Fruit fly (Drosophila melanogaster) whole organism, adult: ENCODE measurements around the gene Arpc1.

ENCODE experiments used
- CG11617 ChIP-seq: fragments of 200-800 bp; sonication (Bioruptor generic); optimal IDR thresholded peaks from 2 replicates; lab custom pipeline; 2017; ENCODE audit warnings: mild to moderate bottlenecking, missing biosample characterization, missing genetic modification reagents, missing genetic modification characterization
- CG12768 ChIP-seq: fragments of 200-800 bp; sonication (Bioruptor generic); optimal IDR thresholded peaks from 2 replicates; lab custom pipeline; 2017; ENCODE audit warnings: missing biosample characterization, missing genetic modification characterization, mild to moderate bottlenecking, moderate library complexity, missing genetic modification reagents
- CG14711 ChIP-seq: fragments of 200-800 bp; sonication (Bioruptor generic); optimal IDR thresholded peaks from 2 replicates; lab custom pipeline; 2018; ENCODE audit warnings: missing biosample characterization, mild to moderate bottlenecking, missing genetic modification characterization, moderate library complexity
- CG1620 ChIP-seq: fragments of 200-800 bp; sonication (Bioruptor generic); optimal IDR thresholded peaks from 2 replicates; lab custom pipeline; 2016; ENCODE audit warnings: missing biosample characterization, missing genetic modification characterization
- CG33017 ChIP-seq: fragments of 200-800 bp; sonication (Bioruptor generic); optimal IDR thresholded peaks from 2 replicates; lab custom pipeline; 2018; ENCODE audit warnings: missing biosample characterization, mild to moderate bottlenecking, missing genetic modification characterization, moderate library complexity
- CG5204 ChIP-seq: fragments of 200-800 bp; sonication (Bioruptor generic); optimal IDR thresholded peaks from 2 replicates; lab custom pipeline; 2016; ENCODE audit warnings: missing biosample characterization, missing genetic modification characterization
- CG7045 ChIP-seq: fragments of 200-800 bp; sonication (Bioruptor generic); optimal IDR thresholded peaks from 2 replicates; lab custom pipeline; 2017; ENCODE audit warnings: missing biosample characterization, mild to moderate bottlenecking, missing genetic modification characterization
- CG7101 ChIP-seq: fragments of 200-800 bp; sonication (Bioruptor generic); optimal IDR thresholded peaks from 2 replicates; lab custom pipeline; 2018; ENCODE audit warnings: missing biosample characterization, mild to moderate bottlenecking, missing genetic modification characterization, moderate library complexity
- Clk ChIP-seq: fragments of 200-800 bp; sonication (Bioruptor generic); optimal IDR thresholded peaks from 2 replicates; lab custom pipeline; 2017; ENCODE audit warnings: missing biosample characterization, missing genetic modification characterization
- Crg-1 ChIP-seq: fragments of 200-800 bp; sonication (Bioruptor generic); optimal IDR thresholded peaks from 2 replicates; lab custom pipeline; 2016; ENCODE audit warnings: missing biosample characterization, missing genetic modification characterization
- Hr96 ChIP-seq: fragments of 200-800 bp; sonication (Bioruptor generic); optimal IDR thresholded peaks from 2 replicates; lab custom pipeline; 2016; ENCODE audit warnings: missing biosample characterization, missing genetic modification characterization
- Mnt ChIP-seq: fragments of 200-800 bp; sonication (Bioruptor generic); optimal IDR thresholded peaks from 2 replicates; lab custom pipeline; 2016; ENCODE audit warnings: missing biosample characterization, mild to moderate bottlenecking, missing genetic modification characterization
- bab1 ChIP-seq: fragments of 200-800 bp; sonication (Bioruptor generic); optimal IDR thresholded peaks from 3 replicates; lab custom pipeline; 2019; ENCODE audit warnings: missing biosample characterization, mild to moderate bottlenecking, missing genetic modification characterization, moderate library complexity
- cic ChIP-seq: fragments of 200-800 bp; sonication (Bioruptor generic); optimal IDR thresholded peaks from 2 replicates; lab custom pipeline; 2017; ENCODE audit warnings: missing biosample characterization, mild to moderate bottlenecking, missing genetic modification characterization, moderate library complexity
- cnc ChIP-seq, 2 experiments: fragments of >200 bp; optimal IDR thresholded peaks; 2 replicates each; lab custom pipeline; 2017
- kay ChIP-seq: fragments of 200-800 bp; sonication (Bioruptor generic); peaks from one replicate; lab custom pipeline; 2016; ENCODE audit warnings: missing biosample characterization, missing genetic modification characterization, borderline replicate concordance
- ovo ChIP-seq: fragments of 200-800 bp; sonication (Bioruptor generic); optimal IDR thresholded peaks from 2 replicates; lab custom pipeline; 2016; ENCODE audit warnings: missing biosample characterization, missing genetic modification characterization
- pad ChIP-seq: fragments of 200-800 bp; sonication (Bioruptor generic); optimal IDR thresholded peaks from 3 replicates; lab custom pipeline; 2017; ENCODE audit warnings: missing biosample characterization, missing genetic modification characterization, mild to moderate bottlenecking, moderate library complexity, missing genetic modification reagents
- tj ChIP-seq: fragments of 200-800 bp; sonication (Bioruptor generic); optimal IDR thresholded peaks from 3 replicates; lab custom pipeline; 2017; ENCODE audit warnings: missing biosample characterization, mild to moderate bottlenecking, missing genetic modification characterization, moderate library complexity
- toe ChIP-seq: fragments of 200-800 bp; sonication (Bioruptor generic); optimal IDR thresholded peaks from 2 replicates; lab custom pipeline; 2016; ENCODE audit warnings: missing biosample characterization, missing genetic modification characterization

Gene Arpc1

DNA sequence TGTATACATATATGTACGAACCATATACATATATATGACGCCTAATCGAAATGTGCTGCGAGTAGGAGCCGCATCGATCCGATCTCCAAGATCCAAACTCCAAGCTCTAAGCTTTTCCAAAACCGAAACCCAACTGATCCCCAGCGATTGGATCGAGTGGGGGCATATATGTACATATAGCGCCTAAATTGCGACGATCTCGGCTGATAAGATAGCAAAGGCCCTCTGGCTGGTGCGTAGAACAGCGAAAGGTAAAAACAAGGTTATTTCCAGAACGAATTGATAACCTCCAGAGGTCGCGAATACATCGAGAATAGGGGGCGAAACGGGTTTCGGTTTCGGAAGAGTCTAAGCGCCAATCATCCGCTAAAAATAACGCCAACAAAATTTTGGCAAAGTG lies 50.4 kb downstream of the Arpc1 start:
- TF ChIP-seq CG7101 (tag; lab: Kevin White, UChicago) (no peak), CG14711 (tag; lab: Kevin White, UChicago) (no peak), bab1 (GFP tag; lab: Kevin White, UChicago) (no peak), pad (GFP tag; lab: Kevin White, UChicago) (no peak), CG33017 (no peak), ovo (no peak), CG7045 (GFP tag; lab: Kevin White, UChicago) (no peak), CG12768 (GFP tag; lab: Kevin White, UChicago) (no peak)

DNA sequence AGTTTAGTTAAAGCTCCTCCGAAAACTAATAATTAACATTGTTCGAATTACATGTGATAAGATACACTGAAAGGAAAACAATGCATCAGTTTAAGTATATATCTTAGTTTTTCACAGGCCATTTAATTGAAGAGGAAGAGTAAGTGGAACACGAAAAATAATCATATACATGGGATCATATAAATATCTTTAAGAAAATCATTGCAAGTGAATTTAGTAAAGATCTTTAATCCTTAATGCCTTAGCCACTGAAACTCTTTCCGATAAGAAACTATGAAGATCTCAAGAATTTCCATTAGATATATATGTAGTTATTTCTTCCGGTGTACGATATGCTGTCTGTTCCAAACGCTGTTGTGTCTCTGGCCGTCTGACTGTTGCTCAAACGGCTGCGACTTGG lies 50.9 kb downstream of the Arpc1 start:
- no peak for TF ChIP-seq kay (GFP tag; lab: Kevin White, UChicago)
- TF ChIP-seq toe: peak; percentile 23
- TF ChIP-seq Crg-1: no peak
- peak; percentile 60 for TF ChIP-seq CG5204
- peak; percentile 75 for TF ChIP-seq CG7045 (GFP tag; lab: Kevin White, UChicago)
- peak; percentile 22 for TF ChIP-seq CG11617
- TF ChIP-seq CG1620 (GFP tag; lab: Kevin White, UChicago): no peak
- TF ChIP-seq Clk (GFP tag; lab: Kevin White, UChicago): no peak
- TF ChIP-seq CG12768 (GFP tag; lab: Kevin White, UChicago): no peak
- no peak for TF ChIP-seq cic (GFP tag; lab: Kevin White, UChicago)
- peak; percentile 1 for TF ChIP-seq CG14711 (tag; lab: Kevin White, UChicago)
- peak; percentile 15 for TF ChIP-seq bab1 (GFP tag; lab: Kevin White, UChicago)
- TF ChIP-seq Mnt: no peak
- TF ChIP-seq pad (GFP tag; lab: Kevin White, UChicago): no peak
- TF ChIP-seq CG7101 (tag; lab: Kevin White, UChicago): peak; percentile 53
- no peak for TF ChIP-seq cnc (optimal IDR thresholded peaks at IDR 0.05; lab: Kevin White, UChicago)
- peak; percentile 17 for TF ChIP-seq Hr96 (GFP tag; lab: Kevin White, UChicago)
- TF ChIP-seq tj (GFP tag; lab: Kevin White, UChicago): peak; percentile 10
- no peak for TF ChIP-seq ovo
- peak; percentile 52 for TF ChIP-seq CG33017
